Worm (Caenorhabditis elegans) whole organism, mixed stage, embryonic: ENCODE results near the gene gst-2.

Experiments used
- M03D4.4 ChIP-seq: sonication (generic microtip); optimal IDR thresholded peaks from 2 replicates; lab custom pipeline; 2017; ENCODE audit warnings: mild to moderate bottlenecking, missing genetic modification characterization, missing compliant biosample characterization
- bed-3 ChIP-seq: fragments of 200-800 bp; sonication (Bioruptor generic); optimal IDR thresholded peaks from 3 replicates; lab custom pipeline; 2018; ENCODE audit warnings: mild to moderate bottlenecking, missing genetic modification characterization, moderate library complexity, missing compliant biosample characterization
- blmp-1 ChIP-seq: fragments of 150-350 bp; optimal IDR thresholded peaks from 2 replicates; lab custom pipeline; 2014; ENCODE audit warnings: missing biosample characterization, missing genetic modification characterization
- ceh-39 ChIP-seq: fragments of 150-350 bp; optimal IDR thresholded peaks from 2 replicates; lab custom pipeline; 2014; ENCODE audit warnings: missing biosample characterization, missing genetic modification characterization
- ceh-43 ChIP-seq: fragments of 200-800 bp; sonication (Bioruptor generic); optimal IDR thresholded peaks from 2 replicates; lab custom pipeline; 2018; ENCODE audit warnings: mild to moderate bottlenecking, missing genetic modification characterization, moderate library complexity, missing compliant biosample characterization
- ceh-83 ChIP-seq: fragments of 200-800 bp; sonication (Bioruptor generic); optimal IDR thresholded peaks from 2 replicates; lab custom pipeline; 2018; ENCODE audit warnings: mild to moderate bottlenecking, missing genetic modification characterization, missing compliant biosample characterization
- ces-1 ChIP-seq: fragments of 150-350 bp; optimal IDR thresholded peaks from 2 replicates; lab custom pipeline; 2014; ENCODE audit warnings: missing biosample characterization, missing genetic modification reagents, missing genetic modification characterization
- cnd-1 ChIP-seq: fragments of 200-800 bp; sonication (Bioruptor generic); optimal IDR thresholded peaks from 2 replicates; lab custom pipeline; 2018; ENCODE audit warnings: mild to moderate bottlenecking, missing genetic modification characterization, missing compliant biosample characterization
- drap-1 ChIP-seq: fragments of 200-800 bp; sonication (Bioruptor generic); optimal IDR thresholded peaks from 3 replicates; lab custom pipeline; 2018; ENCODE audit warnings: mild to moderate bottlenecking, missing genetic modification characterization, missing compliant biosample characterization
- elt-1 ChIP-seq: sonication (generic microtip); optimal IDR thresholded peaks from 2 replicates; lab custom pipeline; 2017; ENCODE audit warnings: missing genetic modification characterization, mild to moderate bottlenecking, missing compliant biosample characterization, antibody characterized with exemption, moderate library complexity, borderline replicate concordance; ENCODE audit not compliant: insufficient read depth
- elt-3 ChIP-seq: fragments of 150-350 bp; optimal IDR thresholded peaks from 2 replicates; lab custom pipeline; 2014; ENCODE audit warnings: missing biosample characterization, missing genetic modification characterization
- flh-1 ChIP-seq: fragments of 200-800 bp; sonication (Bioruptor generic); optimal IDR thresholded peaks from 2 replicates; lab custom pipeline; 2018; ENCODE audit warnings: mild to moderate bottlenecking, missing genetic modification characterization, moderate library complexity, missing compliant biosample characterization
- ham-2 ChIP-seq: fragments of 200-800 bp; sonication (Bioruptor generic); optimal IDR thresholded peaks from 2 replicates; lab custom pipeline; 2018; ENCODE audit warnings: mild to moderate bottlenecking, missing genetic modification characterization, missing compliant biosample characterization
- hlh-1 ChIP-seq: fragments of 150-350 bp; optimal IDR thresholded peaks from 2 replicates; lab custom pipeline; 2014; ENCODE audit warnings: missing biosample characterization, missing genetic modification reagents, missing genetic modification characterization
- lin-32 ChIP-seq: fragments of 200-800 bp; sonication (Bioruptor generic); optimal IDR thresholded peaks from 2 replicates; lab custom pipeline; 2018; ENCODE audit warnings: mild to moderate bottlenecking, missing genetic modification characterization, missing compliant biosample characterization
- lsy-2 ChIP-seq: fragments of 150-350 bp; optimal IDR thresholded peaks from 2 replicates; lab custom pipeline; 2014; ENCODE audit warnings: missing biosample characterization, missing genetic modification characterization
- mab-5 ChIP-seq: fragments of 150-350 bp; optimal IDR thresholded peaks from 2 replicates; lab custom pipeline; 2014; ENCODE audit warnings: missing biosample characterization, missing genetic modification characterization
- mls-2 ChIP-seq: sonication (generic microtip); optimal IDR thresholded peaks from 2 replicates; lab custom pipeline; 2016; ENCODE audit warnings: mild to moderate bottlenecking, missing genetic modification characterization, moderate library complexity, missing compliant biosample characterization
- nhr-12 ChIP-seq: fragments of 150-350 bp; optimal IDR thresholded peaks from 2 replicates; lab custom pipeline; 2014; ENCODE audit warnings: missing biosample characterization, missing genetic modification characterization
- nhr-237 ChIP-seq: fragments of 150-350 bp; optimal IDR thresholded peaks from 2 replicates; lab custom pipeline; 2014; ENCODE audit warnings: missing biosample characterization, missing genetic modification characterization
- nhr-28 ChIP-seq: fragments of 150-350 bp; optimal IDR thresholded peaks from 2 replicates; lab custom pipeline; 2014; ENCODE audit warnings: missing biosample characterization, missing genetic modification characterization
- nhr-76 ChIP-seq: sonication (generic microtip); optimal IDR thresholded peaks from 2 replicates; lab custom pipeline; 2017; ENCODE audit warnings: missing biosample characterization, missing genetic modification characterization
- pha-4 ChIP-seq: fragments of 150-350 bp; optimal IDR thresholded peaks from 2 replicates; lab custom pipeline; 2018; ENCODE audit warnings: missing biosample characterization, missing genetic modification reagents, missing genetic modification characterization
- sem-2 ChIP-seq: fragments of 200-800 bp; sonication (Bioruptor generic); optimal IDR thresholded peaks from 2 replicates; lab custom pipeline; 2018; ENCODE audit warnings: mild to moderate bottlenecking, missing genetic modification characterization, missing compliant biosample characterization
- snpc-4 ChIP-seq: fragments of 150-350 bp; optimal IDR thresholded peaks from 2 replicates; lab custom pipeline; 2014; ENCODE audit warnings: missing biosample characterization, missing genetic modification characterization
- sptf-1 ChIP-seq: sonication (generic microtip); optimal IDR thresholded peaks from 2 replicates; lab custom pipeline; 2017; ENCODE audit warnings: mild to moderate bottlenecking, missing genetic modification characterization, moderate library complexity, missing compliant biosample characterization
- unc-120 ChIP-seq: sonication (generic microtip); optimal IDR thresholded peaks from 2 replicates; lab custom pipeline; 2017; ENCODE audit warnings: missing genetic modification characterization, missing compliant biosample characterization; ENCODE audit not compliant: poor library complexity, severe bottlenecking
- unc-39 ChIP-seq: fragments of 150-350 bp; optimal IDR thresholded peaks from 2 replicates; lab custom pipeline; 2014; ENCODE audit warnings: missing biosample characterization, missing genetic modification characterization
- unc-62 ChIP-seq: fragments of 150-350 bp; optimal IDR thresholded peaks from 2 replicates; lab custom pipeline; 2014; ENCODE audit warnings: missing biosample characterization, missing genetic modification reagents, missing genetic modification characterization
- zip-8 ChIP-seq: fragments of 150-350 bp; optimal IDR thresholded peaks from 2 replicates; lab custom pipeline; 2014; ENCODE audit warnings: missing biosample characterization, missing genetic modification characterization
- ztf-11 ChIP-seq: fragments of 150-350 bp; optimal IDR thresholded peaks from 2 replicates; lab custom pipeline; 2014; ENCODE audit warnings: missing biosample characterization, missing genetic modification characterization

gst-2 gene

DNA sequence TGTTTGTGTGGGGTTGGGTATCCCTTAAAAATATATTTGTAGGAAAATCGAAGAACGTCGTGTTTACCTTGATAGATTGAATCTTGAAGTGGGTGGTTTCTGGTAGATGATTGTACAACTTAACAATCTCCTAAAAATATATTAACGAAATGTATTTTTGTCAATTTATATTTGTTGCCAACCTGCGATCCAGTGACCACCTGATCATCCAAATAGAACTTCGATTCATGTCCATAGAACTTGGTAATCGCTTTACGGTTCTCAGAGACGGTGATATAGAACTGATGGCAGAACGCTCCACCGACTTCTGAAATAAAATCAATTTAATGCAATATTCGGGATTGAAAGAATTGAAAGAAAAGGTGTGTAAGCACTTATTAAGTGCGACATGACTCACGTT lies 13.4 kb downstream of the gst-2 start:
- no peak for TF ChIP-seq ces-1 (GFP tag; lab: Kevin White, UChicago)
- no peak for TF ChIP-seq sptf-1 (tag; lab: Kevin White, UChicago)
- TF ChIP-seq sem-2 (GFP tag; lab: Kevin White, UChicago) = no peak
- no peak for TF ChIP-seq hlh-1 (tag; lab: Kevin White, UChicago)
- TF ChIP-seq unc-62 (GFP tag; lab: Kevin White, UChicago) = no peak
- no peak for TF ChIP-seq ham-2 (GFP tag; lab: Kevin White, UChicago)
- TF ChIP-seq nhr-12 (tag; lab: Kevin White, UChicago) = no peak
- TF ChIP-seq drap-1 (GFP tag; lab: Kevin White, UChicago) = no peak
- TF ChIP-seq unc-39 = no peak
- no peak for TF ChIP-seq lsy-2 (tag; lab: Kevin White, UChicago)
- TF ChIP-seq bed-3 = no peak
- TF ChIP-seq ztf-11 = no peak
- TF ChIP-seq mls-2 (tag; lab: Kevin White, UChicago) = no peak
- TF ChIP-seq unc-120 (tag; lab: Kevin White, UChicago) = no peak
- TF ChIP-seq M03D4.4 = no peak
- TF ChIP-seq elt-3 (tag; lab: Kevin White, UChicago) = no peak
- TF ChIP-seq, all 35 proteins: peak for 0

DNA sequence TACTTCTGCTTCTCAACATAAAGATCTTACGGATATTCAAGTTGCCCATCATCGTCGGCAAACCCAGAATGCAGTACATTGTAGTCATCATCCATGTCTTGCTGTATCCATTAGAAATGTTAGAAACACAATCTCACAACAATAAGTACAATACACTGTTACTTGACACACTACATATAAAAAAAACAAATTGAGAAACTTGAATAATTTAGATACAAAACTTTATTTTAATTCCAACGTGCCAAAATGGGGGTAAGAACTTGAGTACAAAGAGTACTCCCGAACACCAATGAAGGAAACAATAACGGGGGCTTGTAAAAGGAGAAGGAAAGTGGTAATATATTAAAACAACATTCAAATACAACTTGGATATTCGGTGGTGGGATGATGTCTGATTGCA lies 15.3 kb downstream of the gst-2 start, which contains the start of gene ctf-18:
Gene ctf-18, minus strand, starts transcription at position 101 of the 400 bp plus-strand sequence.
- TF ChIP-seq hlh-1 (tag; lab: Kevin White, UChicago) = no peak
- no peak for TF ChIP-seq cnd-1 (tag; lab: Kevin White, UChicago)
- no peak for TF ChIP-seq elt-3 (tag; lab: Kevin White, UChicago)
- no peak for TF ChIP-seq pha-4 (tag; lab: Kevin White, UChicago)
- no peak for TF ChIP-seq unc-120 (tag; lab: Kevin White, UChicago)
- no peak for TF ChIP-seq nhr-237
- TF ChIP-seq unc-39 = no peak
- TF ChIP-seq sptf-1 (tag; lab: Kevin White, UChicago) = no peak

DNA sequence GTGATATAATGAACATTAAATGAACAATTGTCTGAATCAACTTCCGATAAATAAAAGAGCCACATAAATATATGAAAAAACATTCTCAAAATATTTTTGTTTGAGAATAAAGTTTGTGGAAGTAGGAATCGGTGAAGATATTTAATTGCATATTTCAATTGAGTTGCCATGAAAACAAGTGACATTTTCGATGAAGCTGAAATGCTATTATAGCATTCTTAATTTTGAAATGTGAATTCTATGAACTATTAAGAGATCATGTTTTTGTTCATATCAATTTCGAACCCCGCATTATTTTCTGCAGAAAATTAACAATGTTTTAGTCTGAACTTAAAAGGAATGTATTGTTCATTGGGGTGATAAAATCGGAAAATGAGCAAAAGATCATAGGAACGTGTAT lies 19.7 kb downstream of the gst-2 start, which contains the start of gene irld-21:
Gene irld-21, minus strand, starts transcription at position 101 of the 400 bp plus-strand sequence.
- no peak for TF ChIP-seq flh-1 (GFP tag; lab: Kevin White, UChicago)
- TF ChIP-seq drap-1 (GFP tag; lab: Kevin White, UChicago) = no peak
- no peak for TF ChIP-seq ztf-11
- no peak for TF ChIP-seq snpc-4 (tag; lab: Kevin White, UChicago)
- no peak for TF ChIP-seq lsy-2 (tag; lab: Kevin White, UChicago)
- no peak for TF ChIP-seq sptf-1 (tag; lab: Kevin White, UChicago)
- TF ChIP-seq ceh-39 = no peak
- TF ChIP-seq zip-8 (tag; lab: Kevin White, UChicago) = no peak
- TF ChIP-seq sem-2 (GFP tag; lab: Kevin White, UChicago) = no peak

DNA sequence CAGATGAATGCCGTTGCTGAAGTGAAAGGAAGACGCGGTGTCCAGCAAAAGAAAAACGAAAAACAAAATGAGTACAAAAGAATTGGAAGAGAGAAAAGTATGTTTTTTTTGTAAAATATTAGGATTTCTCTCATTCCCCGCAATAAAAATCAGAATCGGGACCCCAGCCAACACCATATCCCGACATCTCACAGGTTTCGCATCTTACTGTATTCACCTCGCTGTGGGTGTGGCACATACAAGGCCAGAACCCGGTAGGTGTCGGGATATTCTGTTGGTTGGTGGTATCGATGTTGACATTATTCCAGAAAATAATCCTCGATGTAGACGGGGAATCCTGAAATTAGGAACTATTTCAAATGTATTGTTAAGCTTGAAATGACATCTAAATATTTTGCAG lies 25.1 kb downstream of the gst-2 start:
- no peak for TF ChIP-seq nhr-237
- no peak for TF ChIP-seq unc-120 (tag; lab: Kevin White, UChicago)
- TF ChIP-seq lsy-2 (tag; lab: Kevin White, UChicago) = no peak
- no peak for TF ChIP-seq ham-2 (GFP tag; lab: Kevin White, UChicago)
- no peak for TF ChIP-seq lin-32 (GFP tag; lab: Kevin White, UChicago)
- no peak for TF ChIP-seq snpc-4 (tag; lab: Kevin White, UChicago)
- no peak for TF ChIP-seq unc-39
- no peak for TF ChIP-seq sptf-1 (tag; lab: Kevin White, UChicago)
- TF ChIP-seq ceh-83 (GFP tag; lab: Kevin White, UChicago) = no peak
- no peak for TF ChIP-seq ces-1 (GFP tag; lab: Kevin White, UChicago)
- TF ChIP-seq nhr-12 (tag; lab: Kevin White, UChicago) = no peak
- TF ChIP-seq unc-62 (GFP tag; lab: Kevin White, UChicago) = no peak
- TF ChIP-seq ceh-39 = no peak
- no peak for TF ChIP-seq sem-2 (GFP tag; lab: Kevin White, UChicago)
- no peak for TF ChIP-seq cnd-1 (tag; lab: Kevin White, UChicago)
- no peak for TF ChIP-seq mab-5 (tag; lab: Kevin White, UChicago)
- TF ChIP-seq nhr-28 (tag; lab: Kevin White, UChicago) = no peak
- TF ChIP-seq bed-3 = no peak
- no peak for TF ChIP-seq elt-1
- TF ChIP-seq zip-8 (tag; lab: Kevin White, UChicago) = no peak

DNA sequence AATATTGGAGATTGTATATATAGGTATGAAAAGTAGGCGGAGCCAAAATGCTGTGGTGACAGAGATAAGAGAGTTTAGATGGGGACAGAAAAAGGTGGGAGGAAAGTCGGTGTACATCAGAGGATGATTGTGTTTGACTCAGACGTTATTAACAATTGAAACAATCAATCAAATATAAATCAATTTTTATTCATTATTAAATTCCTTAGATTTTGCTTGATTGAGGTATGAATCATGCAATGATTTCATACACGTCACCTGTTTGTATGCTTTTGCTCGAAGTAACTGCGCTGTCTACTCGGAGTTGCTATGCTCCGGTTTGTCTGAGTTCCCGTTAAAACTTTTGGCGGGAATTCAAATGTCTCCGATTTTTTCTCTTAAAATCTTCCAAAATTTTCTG lies 26.7 kb downstream of the gst-2 start, which contains the start of gene C04G2.10:
Gene C04G2.10, plus strand, starts transcription at position 301 of the 400 bp plus-strand sequence.
- TF ChIP-seq mls-2 (tag; lab: Kevin White, UChicago) = no peak
- no peak for TF ChIP-seq sem-2 (GFP tag; lab: Kevin White, UChicago)
- no peak for TF ChIP-seq elt-3 (tag; lab: Kevin White, UChicago)
- TF ChIP-seq nhr-12 (tag; lab: Kevin White, UChicago) = no peak
- no peak for TF ChIP-seq unc-120 (tag; lab: Kevin White, UChicago)
- TF ChIP-seq ham-2 (GFP tag; lab: Kevin White, UChicago) = no peak
- TF ChIP-seq mab-5 (tag; lab: Kevin White, UChicago) = no peak
- TF ChIP-seq snpc-4 (tag; lab: Kevin White, UChicago) = no peak
- no peak for TF ChIP-seq nhr-28 (tag; lab: Kevin White, UChicago)
- TF ChIP-seq blmp-1 (tag; lab: Kevin White, UChicago) = no peak
- TF ChIP-seq sptf-1 (tag; lab: Kevin White, UChicago) = no peak
- no peak for TF ChIP-seq lin-32 (GFP tag; lab: Kevin White, UChicago)
- no peak for TF ChIP-seq nhr-76 (tag; lab: Kevin White, UChicago)
- no peak for TF ChIP-seq ceh-43 (GFP tag; lab: Kevin White, UChicago)
- TF ChIP-seq, all 35 proteins: peak for 0
